Worm (Caenorhabditis elegans): ENCODE results near the gene cblc-1.
A peak's percentile ranks its signal among the peaks of the same experiment; 100 is the strongest.

Gene cblc-1

DNA sequence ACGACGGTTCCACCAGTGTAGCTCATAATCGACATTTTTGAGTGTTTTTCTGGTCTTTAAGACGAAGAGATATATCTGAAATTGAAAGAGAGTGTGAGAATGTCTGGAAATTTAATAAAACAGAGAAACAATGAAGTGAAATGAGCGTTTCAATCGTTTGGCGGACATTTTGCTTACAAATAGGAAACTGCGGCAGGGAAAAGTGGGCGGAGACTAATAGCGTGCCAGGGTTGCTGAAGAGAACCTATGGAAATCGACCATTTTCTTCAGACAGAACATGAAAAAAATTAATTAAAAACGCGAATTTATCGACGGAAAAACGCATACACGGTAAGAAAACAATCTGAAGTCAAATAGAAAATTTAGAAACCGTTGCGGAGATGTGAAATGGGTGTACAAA lies 14.4 kb upstream of the cblc-1 start, which contains the start of gene pbs-3 (continued):
- no peak for TF ChIP-seq hlh-4 (tag; optimal IDR thresholded peaks at IDR 0.05)
- no peak for TF ChIP-seq egl-27 (tag; optimal IDR thresholded peaks at IDR 0.05)
- 0 out of 2 replicates have a peak, but pooled peaks have one; percentile 5 for TF ChIP-seq nhr-19 (GFP tag; conservative IDR thresholded peaks at IDR 0.05)
- peak; percentile 59 to 86 for TF ChIP-seq lin-35 (GFP tag; optimal IDR thresholded peaks at IDR 0.05)
- peak; percentile 49 for TF ChIP-seq nhr-77 (tag; optimal IDR thresholded peaks at IDR 0.05)
- TF ChIP-seq ceh-90 (tag; optimal IDR thresholded peaks at IDR 0.05): no peak
- TF ChIP-seq ceh-88 (GFP tag; IDR thresholded peaks at IDR 0.05): no peak
- no peak for TF ChIP-seq mef-2 (tag; optimal IDR thresholded peaks at IDR 0.05)
- TF ChIP-seq lir-3 (tag; optimal IDR thresholded peaks at IDR 0.05; ENCODE audit: poor library complexity): peak; percentile 55
- TF ChIP-seq lin-39 (tag; optimal IDR thresholded peaks at IDR 0.05): no peak
- no peak for TF ChIP-seq unc-62 (GFP tag; optimal IDR thresholded peaks at IDR 0.05)
- TF ChIP-seq dsc-1 (tag; optimal IDR thresholded peaks at IDR 0.05): peak; percentile 8
- no peak for TF ChIP-seq unc-98 (GFP tag; IDR thresholded peaks at IDR 0.05)
- peak; percentile 19 for TF ChIP-seq hpl-2 (GFP tag; optimal IDR thresholded peaks at IDR 0.05)
- peak; percentile 61 for TF ChIP-seq vab-15 (tag; optimal IDR thresholded peaks at IDR 0.05)
- TF ChIP-seq C34B4.2 (tag; optimal IDR thresholded peaks at IDR 0.05): no peak
- TF ChIP-seq Y116A8C.19 (tag; optimal IDR thresholded peaks at IDR 0.05; ENCODE audit: borderline replicate concordance): no peak
- no peak for TF ChIP-seq pax-3 (tag; optimal IDR thresholded peaks at IDR 0.05)
- no peak for TF ChIP-seq unc-86 (tag; optimal IDR thresholded peaks at IDR 0.05)
- no peak for TF ChIP-seq ceh-63 (GFP tag; optimal IDR thresholded peaks at IDR 0.05)
- TF ChIP-seq nhr-85 (tag): no peak
- TF ChIP-seq nhr-90 (tag; optimal IDR thresholded peaks at IDR 0.05; ENCODE audit: poor library complexity): peak; percentile 49
- peak in 1 of 2 experiments; percentile 57 for TF ChIP-seq ztf-11 (tag; optimal IDR thresholded peaks at IDR 0.05)
- no peak for TF ChIP-seq efl-3 (GFP tag; optimal IDR thresholded peaks at IDR 0.05)
- peak; percentile 2 for TF ChIP-seq jun-1 (tag; optimal IDR thresholded peaks at IDR 0.05)
- no peak for TF ChIP-seq sup-37 (GFP tag; optimal IDR thresholded peaks at IDR 0.05)
- no peak for TF ChIP-seq C04F5.9 (tag; optimal IDR thresholded peaks at IDR 0.05)
- peak; percentile 56 for TF ChIP-seq F16B12.6 (tag; optimal IDR thresholded peaks at IDR 0.05)
- TF ChIP-seq alr-1 (tag; optimal IDR thresholded peaks at IDR 0.05; ENCODE audit: borderline replicate concordance): no peak
- TF ChIP-seq irx-1 (tag; optimal IDR thresholded peaks at IDR 0.05): no peak
- peak; percentile 37 for TF ChIP-seq swsn-7 (tag; optimal IDR thresholded peaks at IDR 0.05)
- peak; percentile 23 for TF ChIP-seq aly-2 (tag; optimal IDR thresholded peaks at IDR 0.05)
- no peak for TF ChIP-seq fkh-4 (tag; optimal IDR thresholded peaks at IDR 0.05; ENCODE audit: borderline replicate concordance)
- TF ChIP-seq mep-1 (tag; optimal IDR thresholded peaks at IDR 0.05): no peak
- peak; percentile 85 for TF ChIP-seq rnt-1 (tag; optimal IDR thresholded peaks at IDR 0.05)
- peak; percentile 67 for TF ChIP-seq snu-23 (GFP tag; optimal IDR thresholded peaks at IDR 0.05)
- no peak for TF ChIP-seq fos-1 (tag; optimal IDR thresholded peaks at IDR 0.05)
- peak; percentile 64 for TF ChIP-seq nhr-71 (tag; optimal IDR thresholded peaks at IDR 0.05)
- TF ChIP-seq nhr-12 (tag; optimal IDR thresholded peaks at IDR 0.05): no peak
- TF ChIP-seq zag-1 (tag; optimal IDR thresholded peaks at IDR 0.05): no peak
- TF ChIP-seq ceh-8 (GFP tag; optimal IDR thresholded peaks at IDR 0.05): no peak
- no peak for TF ChIP-seq grh-1 (GFP tag; IDR thresholded peaks at IDR 0.05)

All from whole organism, L1 larva.